Worm (Caenorhabditis elegans) whole organism, midembryonic: ENCODE results near the gene C52B9.8.

Experiments
- T22C8.4 ChIP-seq: fragments of 200-800 bp; sonication (Bioruptor generic); IDR thresholded peaks from 2 replicates; pipeline ENCODE4 v1.3.6; 2022; ENCODE audit warnings: missing genetic modification characterization, missing compliant biosample characterization
- cog-1 ChIP-seq: sonication (generic microtip); optimal IDR thresholded peaks from 2 replicates; lab custom pipeline; 2016; ENCODE audit warnings: missing genetic modification characterization, missing compliant biosample characterization
- flt-1 ChIP-seq: fragments of 200-800 bp; sonication (Bioruptor generic); IDR thresholded peaks from 2 replicates; pipeline ENCODE4 v1.3.6; 2022; ENCODE audit warnings: missing genetic modification characterization, missing compliant biosample characterization
- klf-2 ChIP-seq: fragments of 200-800 bp; sonication (Bioruptor generic); conservative IDR thresholded peaks from 2 replicates; pipeline ENCODE4 v1.3.6; 2022; ENCODE audit warnings: missing genetic modification reagents, missing genetic modification characterization, missing compliant biosample characterization
- med-1 ChIP-seq: sonication (generic microtip); optimal IDR thresholded peaks from 2 replicates; lab custom pipeline; 2017; ENCODE audit warnings: missing genetic modification characterization, mild to moderate bottlenecking, missing compliant biosample characterization, antibody characterized with exemption, missing genetic modification reagents; ENCODE audit not compliant: insufficient read depth
- ref-1 ChIP-seq: fragments of 200-800 bp; sonication (Bioruptor generic); conservative IDR thresholded peaks from 2 replicates; pipeline ENCODE4 v1.3.6; 2022; ENCODE audit warnings: missing genetic modification reagents, missing genetic modification characterization, missing compliant biosample characterization
- tab-1 ChIP-seq: fragments of 200-800 bp; sonication (Bioruptor generic); IDR thresholded peaks from 2 replicates; pipeline ENCODE4 v1.3.6; 2022; ENCODE audit warnings: missing genetic modification characterization, missing compliant biosample characterization
- ztf-23 ChIP-seq: fragments of 200-800 bp; sonication (Bioruptor generic); IDR thresholded peaks from 2 replicates; pipeline ENCODE4 v1.3.6; 2022; ENCODE audit warnings: missing genetic modification reagents, missing genetic modification characterization, missing compliant biosample characterization
- ztf-29 ChIP-seq: fragments of 200-800 bp; sonication (Bioruptor generic); IDR thresholded peaks from 2 replicates; pipeline ENCODE4 v1.3.6; 2022; ENCODE audit warnings: missing genetic modification reagents, missing genetic modification characterization, missing compliant biosample characterization

The C52B9.8 gene

ce11 chrX:4294957-4295356 is 16.6 kb downstream of the C52B9.8 start:
- no peak for TF ChIP-seq tab-1 (GFP tag; lab: Robert Waterston, UW)
- no peak for TF ChIP-seq ref-1

- TF ChIP-seq klf-2 (no peak), T22C8.4 (GFP tag; lab: Robert Waterston, UW) (no peak), tab-1 (GFP tag; lab: Robert Waterston, UW) (no peak), ztf-23 (GFP tag; lab: Robert Waterston, UW) (no peak), ztf-29 (GFP tag; lab: Robert Waterston, UW) (no peak), med-1 (GFP tag; lab: Kevin White, UChicago) (no peak), flt-1 (GFP tag; lab: Robert Waterston, UW) (no peak), ref-1 (no peak), cog-1 (no peak)
Measured at ce11 chrX:4289805-4290204, 21.8 kb downstream of the C52B9.8 start.

ce11 chrX:4285669-4286174 is 25.8 kb downstream of the C52B9.8 start, which contains the start of gene cka-2:
cka-2 (plus strand) TSS chrX:4286124.
- TF ChIP-seq ztf-29 (GFP tag; lab: Robert Waterston, UW) (no peak), flt-1 (GFP tag; lab: Robert Waterston, UW) (no peak), tab-1 (GFP tag; lab: Robert Waterston, UW) (no peak), T22C8.4 (GFP tag; lab: Robert Waterston, UW) (no peak), med-1 (GFP tag; lab: Kevin White, UChicago) (no peak), cog-1 (no peak), klf-2 (no peak), ref-1 (no peak), ztf-23 (GFP tag; lab: Robert Waterston, UW) (no peak)

- TF ChIP-seq ztf-23 (GFP tag; lab: Robert Waterston, UW) (no peak), T22C8.4 (GFP tag; lab: Robert Waterston, UW) (no peak), flt-1 (GFP tag; lab: Robert Waterston, UW) (no peak), med-1 (GFP tag; lab: Kevin White, UChicago) (no peak), klf-2 (no peak), cog-1 (no peak), ztf-29 (GFP tag; lab: Robert Waterston, UW) (no peak), tab-1 (GFP tag; lab: Robert Waterston, UW) (no peak), ref-1 (no peak)
Measured at ce11 chrX:4284470-4284869, 27.1 kb downstream of the C52B9.8 start.

ce11 chrX:4283989-4284388 is 27.6 kb downstream of the C52B9.8 start, which contains the start of gene ets-10:
ets-10 (plus strand) TSS chrX:4284189.
- TF ChIP-seq ref-1 (no peak), ztf-29 (GFP tag; lab: Robert Waterston, UW) (no peak), tab-1 (GFP tag; lab: Robert Waterston, UW) (no peak), T22C8.4 (GFP tag; lab: Robert Waterston, UW) (no peak), med-1 (GFP tag; lab: Kevin White, UChicago) (no peak), klf-2 (no peak), cog-1 (no peak), flt-1 (GFP tag; lab: Robert Waterston, UW) (no peak)

- no peak for TF ChIP-seq ref-1
- no peak for TF ChIP-seq tab-1 (GFP tag; lab: Robert Waterston, UW)
- TF ChIP-seq flt-1 (GFP tag; lab: Robert Waterston, UW), result no peak
- no peak for TF ChIP-seq klf-2
- TF ChIP-seq T22C8.4 (GFP tag; lab: Robert Waterston, UW), result no peak
- TF ChIP-seq ztf-29 (GFP tag; lab: Robert Waterston, UW), result no peak
- TF ChIP-seq ztf-23 (GFP tag; lab: Robert Waterston, UW), result no peak
- TF ChIP-seq cog-1, result no peak
- no peak for TF ChIP-seq med-1 (GFP tag; lab: Kevin White, UChicago)
Measured at ce11 chrX:4282380-4282779, 29.2 kb downstream of the C52B9.8 start, which contains the start of gene C52B9.19. C52B9.19 (plus strand) TSS chrX:4282555.

ce11 chrX:4279294-4279782 is 32.2 kb downstream of the C52B9.8 start, which contains the start of the genes twk-28 and ets-9:
twk-28 (minus strand) TSS chrX:4279344.
ets-9 (plus strand) TSS chrX:4279703.
- TF ChIP-seq klf-2 (no peak), ztf-23 (GFP tag; lab: Robert Waterston, UW) (no peak), med-1 (GFP tag; lab: Kevin White, UChicago) (no peak), tab-1 (GFP tag; lab: Robert Waterston, UW) (no peak), T22C8.4 (GFP tag; lab: Robert Waterston, UW) (no peak), ztf-29 (GFP tag; lab: Robert Waterston, UW) (no peak), ref-1 (no peak), cog-1 (no peak), flt-1 (GFP tag; lab: Robert Waterston, UW) (no peak)

ce11 chrX:4274116-4274515 is 37.5 kb downstream of the C52B9.8 start, which contains the start of gene mec-18:
mec-18 (minus strand) TSS chrX:4274216.
- no peak for TF ChIP-seq ztf-29 (GFP tag; lab: Robert Waterston, UW)
- no peak for TF ChIP-seq tab-1 (GFP tag; lab: Robert Waterston, UW)
- no peak for TF ChIP-seq flt-1 (GFP tag; lab: Robert Waterston, UW)

ce11 chrX:4273614-4274013 is 38.0 kb downstream of the C52B9.8 start, which contains the start of gene C52B9.10:
C52B9.10 (plus strand) TSS chrX:4273914.
- TF ChIP-seq ztf-23 (GFP tag; lab: Robert Waterston, UW) (no peak), ztf-29 (GFP tag; lab: Robert Waterston, UW) (no peak), flt-1 (GFP tag; lab: Robert Waterston, UW) (no peak), klf-2 (no peak), cog-1 (no peak), med-1 (GFP tag; lab: Kevin White, UChicago) (no peak), ref-1 (no peak), T22C8.4 (GFP tag; lab: Robert Waterston, UW) (no peak), tab-1 (GFP tag; lab: Robert Waterston, UW) (no peak)

- TF ChIP-seq tab-1 (GFP tag; lab: Robert Waterston, UW) (no peak), T22C8.4 (GFP tag; lab: Robert Waterston, UW) (no peak), cog-1 (no peak), ztf-29 (GFP tag; lab: Robert Waterston, UW) (no peak), ref-1 (no peak)
Measured at ce11 chrX:4268396-4268795, 43.2 kb downstream of the C52B9.8 start.
